Fruit fly (Drosophila melanogaster) whole organism, embryonic: ENCODE data around the gene Socs36E.

Source experiments
- CG1024 ChIP-seq: fragments of 200-800 bp; sonication (Bioruptor generic); IDR thresholded peaks from 2 replicates; pipeline ENCODE4 v1.3.6; 2022; ENCODE audit warnings: missing biosample characterization, missing genetic modification characterization
- CG10654 ChIP-seq: fragments of 200-800 bp; sonication (Bioruptor generic); optimal IDR thresholded peaks from 2 replicates; lab custom pipeline; 2016; ENCODE audit warnings: missing biosample characterization, missing genetic modification characterization
- CG10959 ChIP-seq: fragments of 200-800 bp; sonication (Bioruptor generic); IDR thresholded peaks from 2 replicates; pipeline ENCODE4 v1.3.6; 2022; ENCODE audit warnings: missing biosample characterization, missing genetic modification characterization
- CG11398 ChIP-seq: fragments of 200-800 bp; sonication (Bioruptor generic); optimal IDR thresholded peaks from 2 replicates; lab custom pipeline; 2016; ENCODE audit warnings: missing biosample characterization, missing genetic modification characterization
- CG12155 ChIP-seq: fragments of 200-800 bp; sonication (Bioruptor generic); optimal IDR thresholded peaks from 3 replicates; lab custom pipeline; 2016; ENCODE audit warnings: missing biosample characterization, missing genetic modification characterization
- CG13296 ChIP-seq: fragments of 200-800 bp; sonication (Bioruptor generic); optimal IDR thresholded peaks from 3 replicates; lab custom pipeline; 2018; ENCODE audit warnings: missing biosample characterization, mild to moderate bottlenecking, missing genetic modification characterization
- CG15269 ChIP-seq: fragments of 200-800 bp; sonication (Bioruptor generic); optimal IDR thresholded peaks from 2 replicates; lab custom pipeline; 2018; ENCODE audit warnings: missing biosample characterization, mild to moderate bottlenecking, missing genetic modification characterization, moderate library complexity
- CG1603 ChIP-seq: fragments of 200-800 bp; sonication (Bioruptor generic); optimal IDR thresholded peaks from 2 replicates; lab custom pipeline; 2019; ENCODE audit warnings: missing biosample characterization, mild to moderate bottlenecking, missing genetic modification characterization, moderate library complexity
- CG16813 ChIP-seq: fragments of 200-800 bp; sonication (Bioruptor generic); IDR thresholded peaks from 3 replicates; pipeline ENCODE4 v1.3.6; 2022; ENCODE audit warnings: missing biosample characterization, missing genetic modification characterization; ENCODE audit not compliant: partially characterized antibody
- CG17612 ChIP-seq: fragments of 200-800 bp; sonication (Bioruptor generic); IDR thresholded peaks from 2 replicates; pipeline ENCODE4 v1.3.6; 2022; ENCODE audit warnings: missing biosample characterization, missing genetic modification characterization
- CG30403 ChIP-seq: fragments of 200-800 bp; sonication (Bioruptor generic); optimal IDR thresholded peaks from 3 replicates; lab custom pipeline; 2016; ENCODE audit warnings: missing biosample characterization, missing genetic modification characterization
- CG31365 ChIP-seq: fragments of 200-800 bp; sonication (Bioruptor generic); optimal IDR thresholded peaks from 2 replicates; lab custom pipeline; 2018; ENCODE audit warnings: missing biosample characterization, mild to moderate bottlenecking, missing genetic modification characterization
- CG32532 ChIP-seq: fragments of 200-800 bp; sonication (Bioruptor generic); IDR thresholded peaks from 2 replicates; pipeline ENCODE4 v1.3.6; 2022; ENCODE audit warnings: missing biosample characterization, missing genetic modification characterization
- CG32767 ChIP-seq: fragments of 200-800 bp; sonication (Bioruptor generic); IDR thresholded peaks from 2 replicates; pipeline ENCODE4 v1.3.6; 2022; ENCODE audit warnings: missing biosample characterization, missing genetic modification characterization
- CG33557 ChIP-seq: fragments of 200-800 bp; sonication (Bioruptor generic); optimal IDR thresholded peaks from 2 replicates; lab custom pipeline; 2019; ENCODE audit warnings: missing biosample characterization, mild to moderate bottlenecking, missing genetic modification characterization, moderate library complexity
- CG5245 ChIP-seq: fragments of 200-800 bp; sonication (Bioruptor generic); optimal IDR thresholded peaks from 3 replicates; lab custom pipeline; 2016; ENCODE audit warnings: missing biosample characterization, missing genetic modification characterization
- Chrac-16 ChIP-seq: fragments of 200-800 bp; sonication (Bioruptor generic); optimal IDR thresholded peaks from 3 replicates; lab custom pipeline; 2016; ENCODE audit warnings: missing biosample characterization, missing genetic modification characterization
- Dek ChIP-seq: fragments of 200-800 bp; sonication (Bioruptor generic); optimal IDR thresholded peaks from 3 replicates; lab custom pipeline; 2019; ENCODE audit warnings: missing biosample characterization, mild to moderate bottlenecking, missing genetic modification characterization, moderate library complexity
- Doc2 ChIP-seq: fragments of 200-800 bp; sonication (Bioruptor generic); IDR thresholded peaks from 2 replicates; pipeline ENCODE4 v1.3.6; 2022; ENCODE audit warnings: missing biosample characterization, missing genetic modification characterization
- Drgx ChIP-seq: fragments of 200-800 bp; sonication (Bioruptor generic); IDR thresholded peaks from 2 replicates; pipeline ENCODE4 v1.3.6; 2022; ENCODE audit warnings: missing biosample characterization, missing genetic modification characterization
- Fer3 ChIP-seq: fragments of 200-800 bp; sonication (Bioruptor generic); optimal IDR thresholded peaks from 2 replicates; lab custom pipeline; 2018; ENCODE audit warnings: missing biosample characterization, mild to moderate bottlenecking, missing genetic modification characterization, moderate library complexity
- HHEX ChIP-seq: fragments of 200-800 bp; sonication (Bioruptor generic); optimal IDR thresholded peaks from 3 replicates; lab custom pipeline; 2017; ENCODE audit warnings: missing biosample characterization, mild to moderate bottlenecking, missing genetic modification characterization, missing genetic modification reagents
- Hr39 ChIP-seq: fragments of >200 bp; optimal IDR thresholded peaks from 2 replicates; lab custom pipeline; 2017
- Sry-β ChIP-seq: fragments of 200-800 bp; sonication (Bioruptor generic); optimal IDR thresholded peaks from 2 replicates; lab custom pipeline; 2018; ENCODE audit warnings: missing biosample characterization, mild to moderate bottlenecking, missing genetic modification characterization, moderate library complexity
- Xrp1 ChIP-seq: fragments of 200-800 bp; sonication (Bioruptor generic); IDR thresholded peaks from 2 replicates; pipeline ENCODE4 v1.3.6; 2022; ENCODE audit warnings: missing biosample characterization, missing genetic modification characterization
- bowl ChIP-seq: fragments of 200-800 bp; sonication (Bioruptor generic); IDR thresholded peaks from 2 replicates; pipeline ENCODE4 v1.3.6; 2022; ENCODE audit warnings: missing biosample characterization, missing genetic modification characterization
- cad ChIP-seq: fragments of >200 bp; optimal IDR thresholded peaks from 2 replicates; lab custom pipeline; 2017; ENCODE audit warnings: missing biosample characterization, missing genetic modification characterization
- chinmo ChIP-seq: fragments of 200-800 bp; sonication (Bioruptor generic); IDR thresholded peaks from 4 replicates; pipeline ENCODE4 v1.3.6; 2022; ENCODE audit warnings: missing biosample characterization, missing genetic modification characterization; ENCODE audit not compliant: partially characterized antibody
- crp ChIP-seq, 2 experiments: fragments of 200-800 bp; sonication (Bioruptor generic); optimal IDR thresholded peaks; 2 replicates in 1 of 2; 3 replicates in 1 of 2; lab custom pipeline; 2017; ENCODE audit warnings: missing biosample characterization in 2 of 2, missing genetic modification characterization in 2 of 2, mild to moderate bottlenecking in 1 of 2, moderate library complexity in 1 of 2
- dimm ChIP-seq: fragments of 200-800 bp; sonication (Bioruptor generic); IDR thresholded peaks from 2 replicates; pipeline ENCODE4 v1.3.6; 2022; ENCODE audit warnings: missing biosample characterization, missing genetic modification characterization
- fu2 ChIP-seq: fragments of 200-800 bp; sonication (Bioruptor generic); optimal IDR thresholded peaks from 2 replicates; lab custom pipeline; 2016; ENCODE audit warnings: missing biosample characterization, missing genetic modification characterization
- grau ChIP-seq: fragments of 200-800 bp; optimal IDR thresholded peaks from 3 replicates; lab custom pipeline; 2019; ENCODE audit warnings: missing biosample characterization, mild to moderate bottlenecking, missing genetic modification characterization, moderate library complexity
- hb ChIP-seq: fragments of 200-800 bp; sonication (Bioruptor generic); IDR thresholded peaks from 3 replicates; pipeline ENCODE4 v1.3.6; 2022; ENCODE audit warnings: missing biosample characterization, missing genetic modification characterization; ENCODE audit not compliant: partially characterized antibody
- her ChIP-seq: fragments of 200-800 bp; sonication (Bioruptor generic); optimal IDR thresholded peaks from 2 replicates; lab custom pipeline; 2016; ENCODE audit warnings: missing biosample characterization, missing genetic modification characterization
- jumu ChIP-seq: fragments of 200-800 bp; sonication (Bioruptor generic); optimal IDR thresholded peaks from 3 replicates; lab custom pipeline; 2016; ENCODE audit warnings: missing biosample characterization, missing genetic modification characterization
- lilli ChIP-seq: fragments of 200-800 bp; sonication (Bioruptor generic); optimal IDR thresholded peaks from 3 replicates; lab custom pipeline; 2016; ENCODE audit warnings: missing biosample characterization, missing genetic modification characterization
- nerfin-1 ChIP-seq: fragments of 200-800 bp; sonication (Bioruptor generic); optimal IDR thresholded peaks from 3 replicates; lab custom pipeline; 2019; ENCODE audit warnings: missing biosample characterization, mild to moderate bottlenecking, missing genetic modification characterization, moderate library complexity
- pan ChIP-seq, 4 experiments: fragments of >200 bp in 3 of 4; fragments of 200-800 bp in 1 of 4; sonication (Bioruptor generic) in 1 of 4; optimal IDR thresholded peaks in 3 of 4; IDR thresholded peaks in 1 of 4; 2 replicates each; pipeline versions ENCODE4 v1.3.6 to Lab custom; 2017 to 2022; ENCODE audit warnings: missing biosample characterization in 2 of 4, missing genetic modification characterization in 2 of 4, mixed read lengths in 1 of 4
- tin ChIP-seq: fragments of 200-800 bp; sonication (Bioruptor generic); optimal IDR thresholded peaks from 3 replicates; lab custom pipeline; 2016; ENCODE audit warnings: missing biosample characterization, missing genetic modification characterization
- wdn ChIP-seq: fragments of 200-800 bp; sonication (Bioruptor generic); IDR thresholded peaks from 2 replicates; pipeline ENCODE4 v1.3.6; 2022; ENCODE audit warnings: missing biosample characterization, missing genetic modification characterization
- wek ChIP-seq: fragments of 200-800 bp; sonication (Bioruptor generic); optimal IDR thresholded peaks from 3 replicates; lab custom pipeline; 2018; ENCODE audit warnings: missing biosample characterization, mild to moderate bottlenecking, missing genetic modification characterization, moderate library complexity
- zen2 ChIP-seq: fragments of 200-800 bp; sonication (Bioruptor generic); IDR thresholded peaks from 3 replicates; pipeline ENCODE4 v1.3.6; 2022; ENCODE audit warnings: missing biosample characterization, missing genetic modification characterization; ENCODE audit not compliant: partially characterized antibody
- zf30C ChIP-seq: fragments of 200-800 bp; sonication (Bioruptor generic); optimal IDR thresholded peaks from 3 replicates; lab custom pipeline; 2018; ENCODE audit warnings: missing biosample characterization, mild to moderate bottlenecking, missing genetic modification characterization
- zfh1 ChIP-seq: fragments of 200-800 bp; sonication (Bioruptor generic); IDR thresholded peaks from 3 replicates; pipeline ENCODE4 v1.3.6; 2022; ENCODE audit warnings: missing biosample characterization, missing genetic modification characterization

Gene Socs36E

dm6 chr2L:18141471-18142345 lies 10.5 kb downstream of the Socs36E start (continued):
- TF ChIP-seq Xrp1 (peak; percentile 57; the same call in 1 of the 2 replicates), CG15269 (peak; percentile 60), nerfin-1 (tag; lab: Kevin White, UChicago) (peak; percentile 47), zf30C (peak; percentile 64), tin (GFP tag; lab: Kevin White, UChicago) (peak; percentile 65), her (GFP tag; lab: Kevin White, UChicago) (no peak), CG32532 (GFP tag; lab: Robert Waterston, UW) (peak; percentile 77), zfh1 (GFP tag; lab: Robert Waterston, UW) (0 out of 3 replicates have a peak, but pooled peaks have one; percentile 31), chinmo (GFP tag; lab: Robert Waterston, UW) (peak; percentile 78; the same call in 2 of the 4 replicates), Chrac-16 (peak; percentile 66), wdn (GFP tag; lab: Robert Waterston, UW) (0 out of 2 replicates have a peak, but pooled peaks have one; percentile 8), CG32767 (GFP tag; lab: Robert Waterston, UW) (peak; percentile 60; the same call in 1 of the 2 replicates), CG1603 (tag; lab: Kevin White, UChicago) (peak; percentile 56), CG5245 (GFP tag; lab: Kevin White, UChicago) (peak; percentile 4), Fer3 (tag; lab: Kevin White, UChicago) (peak; percentile 42)

- 0 out of 2 replicates have a peak, but pooled peaks have one; percentile 30 for TF ChIP-seq dimm
- TF ChIP-seq grau (tag; lab: Kevin White, UChicago): no peak
- no peak for TF ChIP-seq jumu (GFP tag; lab: Kevin White, UChicago)
- peak; percentile 80 for TF ChIP-seq Hr39
- no peak for TF ChIP-seq crp (GFP tag; optimal IDR thresholded peaks at IDR 0.05; lab: Kevin White, UChicago)
- 0 out of 3 replicates have a peak, but pooled peaks have one; percentile 33 for TF ChIP-seq zen2
- no peak for TF ChIP-seq fu2 (GFP tag; lab: Kevin White, UChicago)
- TF ChIP-seq hb (GFP tag; lab: Robert Waterston, UW): 0 out of 3 replicates have a peak, but pooled peaks have one; percentile 35
Measured at dm6 chr2L:18140544-18140943, 11.7 kb downstream of the Socs36E start.

- peak; percentile 25 for TF ChIP-seq CG11398
- TF ChIP-seq CG16813 (GFP tag; lab: Robert Waterston, UW): peak; percentile 61; the same call in 2 of the 3 replicates
- TF ChIP-seq Drgx (GFP tag; lab: Robert Waterston, UW): peak; percentile 49; the same call in 1 of the 2 replicates
- peak; percentile 83 for TF ChIP-seq wek (GFP tag; lab: Kevin White, UChicago)
- TF ChIP-seq CG10959 (GFP tag; lab: Robert Waterston, UW): no peak
- no peak for TF ChIP-seq Doc2 (GFP tag; lab: Robert Waterston, UW)
- peak; percentile 39 for TF ChIP-seq cad (GFP tag; lab: Kevin White, UChicago)
- TF ChIP-seq bowl: no peak
- TF ChIP-seq CG13296 (GFP tag; lab: Kevin White, UChicago): peak; percentile 79
- peak; percentile 31 for TF ChIP-seq CG33557
- TF ChIP-seq CG30403 (GFP tag; lab: Kevin White, UChicago): peak; percentile 49
- TF ChIP-seq CG1024 (GFP tag; lab: Robert Waterston, UW): peak; percentile 60
- TF ChIP-seq Dek: peak; percentile 42
- TF ChIP-seq HHEX (GFP tag; lab: Kevin White, UChicago): peak; percentile 59
- TF ChIP-seq CG31365: peak; percentile 58
- peak; percentile 19 for TF ChIP-seq CG10654 (GFP tag; lab: Kevin White, UChicago)
- TF ChIP-seq CG1603 (tag; lab: Kevin White, UChicago): peak; percentile 76
- TF ChIP-seq CG17612 (GFP tag; lab: Robert Waterston, UW): peak; percentile 56; the same call in 1 of the 2 replicates
- no peak for TF ChIP-seq Sry-β (GFP tag; lab: Kevin White, UChicago)
- TF ChIP-seq lilli (GFP tag; lab: Kevin White, UChicago): peak; percentile 49
- peak; percentile 30 for TF ChIP-seq CG12155 (GFP tag; lab: Kevin White, UChicago)
- TF ChIP-seq pan (optimal IDR thresholded peaks at IDR 0.05; lab: Kevin White, UChicago): no peak
- peak in 1 of 2 experiments; percentile 29 for TF ChIP-seq pan (GFP tag; optimal IDR thresholded peaks at IDR 0.05 in 1 of 2, IDR thresholded peaks at IDR 0.05 in 1 of 2)
- peak; percentile 65; the same call in 1 of the 4 replicates for TF ChIP-seq chinmo (GFP tag; lab: Robert Waterston, UW)
Measured at dm6 chr2L:18137591-18138247, 14.5 kb downstream of the Socs36E start, which contains the start of gene kel. Gene kel (minus strand): TSS chr2L:18138083.
